Worm (Caenorhabditis elegans) whole organism, L4/young adult: ENCODE data around the gene C27A7.9.

Experiments used
- W03F9.2 ChIP-seq: fragments of 150-350 bp; optimal IDR thresholded peaks from 2 replicates; lab custom pipeline; 2014; ENCODE audit warnings: missing biosample characterization, missing genetic modification characterization
- dao-5 ChIP-seq: sonication (generic microtip); optimal IDR thresholded peaks from 2 replicates; lab custom pipeline; 2016; ENCODE audit warnings: missing genotype, missing genetic modification characterization, moderate library complexity, missing compliant biosample characterization
- him-1 ChIP-seq: sonication (generic microtip); optimal IDR thresholded peaks from 2 replicates; lab custom pipeline; 2016; ENCODE audit warnings: missing genotype, missing genetic modification reagents, missing genetic modification characterization, missing compliant biosample characterization

DNA sequence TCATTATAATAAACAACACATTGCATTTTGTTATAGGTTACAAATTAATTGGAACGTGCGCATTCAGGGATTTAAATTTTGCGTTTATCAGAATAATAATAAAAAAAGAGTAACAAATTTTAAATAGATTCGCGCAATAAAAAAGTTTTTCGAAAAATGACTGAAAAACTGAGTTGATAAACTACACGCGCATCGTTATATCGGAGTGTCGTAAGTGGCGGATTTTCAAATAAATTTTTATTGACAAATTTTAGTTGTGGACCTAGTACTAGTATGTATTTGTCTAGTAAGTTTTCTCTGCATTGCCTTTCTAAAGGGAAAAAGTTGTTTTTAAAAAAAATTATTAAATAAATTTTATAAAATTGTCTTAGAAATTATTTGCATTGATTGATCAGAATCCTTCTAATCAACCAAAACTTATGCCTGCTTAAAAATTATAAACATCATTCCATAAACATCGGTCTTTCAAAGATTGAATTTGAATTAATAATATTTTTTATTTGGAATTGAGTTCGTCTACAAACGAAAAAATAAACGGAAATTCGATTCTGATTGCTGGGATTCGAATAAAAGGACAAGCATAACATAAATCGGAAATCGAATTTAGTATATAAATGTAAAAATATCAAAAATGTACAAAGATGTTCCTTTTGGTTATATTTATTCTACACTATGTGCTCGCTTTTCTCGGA, 30.0 kb upstream of the C27A7.9 start, which contains the start of gene srd-4:
- TF ChIP-seq W03F9.2 (no peak), him-1 (tag; lab: Kevin White, UChicago) (no peak), dao-5 (tag; lab: Kevin White, UChicago) (no peak)
